Worm (Caenorhabditis elegans) whole organism, L3 larva: Measurements from ENCODE around the gene abu-11.

Experiments
- R02D3.7 ChIP-seq: fragments of 150-350 bp; optimal IDR thresholded peaks from 2 replicates; lab custom pipeline; 2014; ENCODE audit warnings: missing biosample characterization, missing genetic modification characterization
- ZK546.5 ChIP-seq: sonication (generic microtip); optimal IDR thresholded peaks from 2 replicates; lab custom pipeline; 2017; ENCODE audit warnings: missing biosample characterization, missing genetic modification characterization
- aly-2 ChIP-seq: fragments of 150-350 bp; optimal IDR thresholded peaks from 2 replicates; lab custom pipeline; 2014; ENCODE audit warnings: missing biosample characterization, missing genetic modification characterization
- ama-1 ChIP-seq: fragments of 150-350 bp; optimal IDR thresholded peaks from 2 replicates; lab custom pipeline; 2018
- ceh-16 ChIP-seq: sonication (generic microtip); optimal IDR thresholded peaks from 2 replicates; lab custom pipeline; 2017; ENCODE audit warnings: missing biosample characterization, missing genetic modification characterization
- ceh-28 ChIP-seq: fragments of 150-350 bp; optimal IDR thresholded peaks from 2 replicates; lab custom pipeline; 2014; ENCODE audit warnings: missing biosample characterization, missing genetic modification reagents, missing genetic modification characterization
- ceh-82 ChIP-seq: fragments of 150-350 bp; optimal IDR thresholded peaks from 2 replicates; lab custom pipeline; 2014; ENCODE audit warnings: missing biosample characterization, missing genetic modification characterization
- ceh-9 ChIP-seq: sonication (generic microtip); optimal IDR thresholded peaks from 2 replicates; lab custom pipeline; 2018; ENCODE audit warnings: missing biosample characterization, missing genetic modification characterization
- daf-12 ChIP-seq: fragments of 150-350 bp; optimal IDR thresholded peaks from 2 replicates; lab custom pipeline; 2014; ENCODE audit warnings: missing biosample characterization, missing genetic modification reagents, missing genetic modification characterization
- egl-27 ChIP-seq: sonication (generic microtip); optimal IDR thresholded peaks from 4 replicates; lab custom pipeline; 2017; ENCODE audit warnings: missing biosample characterization, missing genetic modification reagents, missing genetic modification characterization
- egl-5 ChIP-seq: fragments of 150-350 bp; optimal IDR thresholded peaks from 2 replicates; lab custom pipeline; 2017; ENCODE audit warnings: missing biosample characterization, missing genetic modification reagents, missing genetic modification characterization, inconsistent platforms
- elt-1 ChIP-seq: fragments of 150-350 bp; optimal IDR thresholded peaks from 2 replicates; lab custom pipeline; 2014; ENCODE audit warnings: missing biosample characterization, missing genetic modification characterization
- elt-2 ChIP-seq: sonication (generic microtip); optimal IDR thresholded peaks from 2 replicates; lab custom pipeline; 2016; ENCODE audit warnings: missing genetic modification reagents, mild to moderate bottlenecking, missing genetic modification characterization, missing compliant biosample characterization
- elt-3 ChIP-seq, 3 experiments: fragments of 150-350 bp in 1 of 3; sonication (generic microtip) in 2 of 3; optimal IDR thresholded peaks; 2 replicates in 2 of 3; 4 replicates in 1 of 3; lab custom pipeline; 2014 to 2017; ENCODE audit warnings: missing biosample characterization in 3 of 3, missing genetic modification characterization in 3 of 3
- fkh-2 ChIP-seq: fragments of 150-350 bp; optimal IDR thresholded peaks from 2 replicates; lab custom pipeline; 2014; ENCODE audit warnings: missing biosample characterization, missing genetic modification reagents, missing genetic modification characterization
- fos-1 ChIP-seq: fragments of 150-350 bp; optimal IDR thresholded peaks from 2 replicates; lab custom pipeline; 2014; ENCODE audit warnings: missing biosample characterization, missing genetic modification characterization
- jun-1 ChIP-seq: fragments of 150-350 bp; optimal IDR thresholded peaks from 2 replicates; lab custom pipeline; 2014; ENCODE audit warnings: missing biosample characterization, missing genetic modification reagents, missing genetic modification characterization
- lin-15B ChIP-seq: fragments of 150-350 bp; optimal IDR thresholded peaks from 2 replicates; lab custom pipeline; 2014; ENCODE audit warnings: missing biosample characterization, missing genetic modification characterization
- lin-39 ChIP-seq: fragments of 150-350 bp; optimal IDR thresholded peaks from 2 replicates; lab custom pipeline; 2018; ENCODE audit warnings: missing biosample characterization, missing genetic modification reagents, missing genetic modification characterization
- lsy-12 ChIP-seq: sonication (generic microtip); optimal IDR thresholded peaks from 2 replicates; lab custom pipeline; 2016; ENCODE audit warnings: mild to moderate bottlenecking, missing genetic modification characterization, missing compliant biosample characterization
- mml-1 ChIP-seq: fragments of 150-350 bp; sonication (generic microtip); optimal IDR thresholded peaks from 3 replicates; lab custom pipeline; 2014; ENCODE audit warnings: missing biosample characterization, missing genetic modification characterization
- nhr-11 ChIP-seq: fragments of 150-350 bp; optimal IDR thresholded peaks from 2 replicates; lab custom pipeline; 2014; ENCODE audit warnings: missing biosample characterization, missing genetic modification characterization
- nhr-12 ChIP-seq: fragments of 150-350 bp; optimal IDR thresholded peaks from 2 replicates; lab custom pipeline; 2014; ENCODE audit warnings: missing biosample characterization, missing genetic modification characterization
- nhr-23 ChIP-seq: fragments of 150-350 bp; optimal IDR thresholded peaks from 2 replicates; lab custom pipeline; 2014; ENCODE audit warnings: missing biosample characterization, missing genetic modification reagents, missing genetic modification characterization
- nhr-237 ChIP-seq: fragments of 150-350 bp; optimal IDR thresholded peaks from 2 replicates; lab custom pipeline; 2014; ENCODE audit warnings: missing biosample characterization, missing genetic modification characterization
- nhr-25 ChIP-seq: sonication (generic microtip); optimal IDR thresholded peaks from 2 replicates; lab custom pipeline; 2017; ENCODE audit warnings: missing biosample characterization, missing genetic modification characterization
- nhr-28 ChIP-seq: fragments of 150-350 bp; optimal IDR thresholded peaks from 2 replicates; lab custom pipeline; 2014; ENCODE audit warnings: missing biosample characterization, missing genetic modification characterization
- nhr-43 ChIP-seq: sonication (generic microtip); optimal IDR thresholded peaks from 2 replicates; lab custom pipeline; 2016; ENCODE audit warnings: mild to moderate bottlenecking, missing genetic modification characterization, missing compliant biosample characterization; ENCODE audit not compliant: poor library complexity, severe bottlenecking
- nhr-67 ChIP-seq: fragments of 150-350 bp; optimal IDR thresholded peaks from 2 replicates; lab custom pipeline; 2014; ENCODE audit warnings: missing biosample characterization, missing genetic modification characterization
- nhr-76 ChIP-seq: fragments of 150-350 bp; sonication (generic microtip); optimal IDR thresholded peaks from 5 replicates; lab custom pipeline; 2014; ENCODE audit warnings: missing biosample characterization, missing genetic modification characterization
- nhr-77 ChIP-seq: fragments of 150-350 bp; optimal IDR thresholded peaks from 2 replicates; lab custom pipeline; 2014; ENCODE audit warnings: missing biosample characterization, missing genetic modification characterization
- pha-4 ChIP-seq: fragments of 150-350 bp; optimal IDR thresholded peaks from 2 replicates; lab custom pipeline; 2014; ENCODE audit warnings: missing biosample characterization, missing genetic modification reagents, missing genetic modification characterization
- pqm-1 ChIP-seq: fragments of 150-350 bp; optimal IDR thresholded peaks from 2 replicates; lab custom pipeline; 2017; ENCODE audit warnings: missing biosample characterization, missing genetic modification characterization, inconsistent platforms
- sea-2 ChIP-seq: fragments of 150-350 bp; sonication (generic microtip); optimal IDR thresholded peaks from 4 replicates; lab custom pipeline; 2014; ENCODE audit warnings: missing biosample characterization, missing genetic modification reagents, missing genetic modification characterization
- skn-1 ChIP-seq: fragments of 150-350 bp; optimal IDR thresholded peaks from 2 replicates; lab custom pipeline; 2014; ENCODE audit warnings: missing biosample characterization, missing genetic modification characterization
- tbx-2 ChIP-seq: sonication (generic microtip); optimal IDR thresholded peaks from 2 replicates; lab custom pipeline; 2016; ENCODE audit warnings: mild to moderate bottlenecking, missing genetic modification characterization, missing compliant biosample characterization
- unc-39 ChIP-seq: sonication (generic microtip); optimal IDR thresholded peaks from 4 replicates; lab custom pipeline; 2017; ENCODE audit warnings: missing biosample characterization, missing genetic modification characterization
- ztf-11 ChIP-seq: fragments of 150-350 bp; optimal IDR thresholded peaks from 2 replicates; lab custom pipeline; 2014; ENCODE audit warnings: missing biosample characterization, missing genetic modification characterization
- ztf-4 ChIP-seq: fragments of 150-350 bp; optimal IDR thresholded peaks from 2 replicates; lab custom pipeline; 2014; ENCODE audit warnings: missing biosample characterization, missing genetic modification characterization

abu-11 gene

ce11 chrII:173679-174078 lies 20.7 kb downstream of the abu-11 start, which contains the start of gene T01D1.7:
Gene T01D1.7 (minus strand): TSS chrII:173779.
- TF ChIP-seq nhr-28 (tag; lab: Kevin White, UChicago): no peak
- TF ChIP-seq nhr-67: no peak
- no peak for TF ChIP-seq lsy-12 (tag; lab: Kevin White, UChicago)
- no peak for TF ChIP-seq mml-1 (tag; lab: Kevin White, UChicago)
- TF ChIP-seq ama-1 (lab: Kevin White, UChicago): no peak
- TF ChIP-seq fos-1 (tag; lab: Kevin White, UChicago): no peak
- TF ChIP-seq sea-2 (GFP tag; lab: Kevin White, UChicago): no peak
- TF ChIP-seq fkh-2 (tag; lab: Kevin White, UChicago): no peak
- no peak for TF ChIP-seq tbx-2 (tag; lab: Kevin White, UChicago)
- no peak for TF ChIP-seq nhr-76
- TF ChIP-seq nhr-43 (tag; lab: Kevin White, UChicago): no peak
- TF ChIP-seq ceh-28 (tag; lab: Kevin White, UChicago): no peak
- no peak for TF ChIP-seq nhr-77 (tag; lab: Kevin White, UChicago)
- TF ChIP-seq ceh-82 (tag; lab: Kevin White, UChicago): no peak

- TF ChIP-seq jun-1 (tag; lab: Kevin White, UChicago) (no peak), elt-1 (tag; lab: Kevin White, UChicago) (no peak), pha-4 (tag; lab: Kevin White, UChicago) (no peak), egl-5 (tag; lab: Kevin White, UChicago) (no peak), nhr-25 (tag; lab: Kevin White, UChicago) (no peak), nhr-11 (tag; lab: Kevin White, UChicago) (no peak), R02D3.7 (no peak), ztf-4 (tag; lab: Kevin White, UChicago) (no peak)
- TF ChIP-seq, all 47 proteins: peak for 0
Observed at ce11 chrII:163229-163628, 31.1 kb downstream of the abu-11 start.

ce11 chrII:162182-162581 lies 32.2 kb downstream of the abu-11 start, which contains the start of gene etr-1:
Gene etr-1 (plus strand): TSS chrII:162374.
- TF ChIP-seq ZK546.5 (tag; lab: Kevin White, UChicago): no peak
- peak; percentile 96 for TF ChIP-seq pqm-1 (tag; lab: Kevin White, UChicago)
- TF ChIP-seq mml-1 (tag; lab: Kevin White, UChicago): no peak
- no peak for TF ChIP-seq lin-39 (tag; lab: Kevin White, UChicago)
- TF ChIP-seq nhr-237 (tag; lab: Kevin White, UChicago): no peak
- no peak for TF ChIP-seq egl-5 (tag; lab: Kevin White, UChicago)
- TF ChIP-seq nhr-23: peak; percentile 62
- no peak for TF ChIP-seq ztf-11 (tag; lab: Kevin White, UChicago)
- TF ChIP-seq nhr-43 (tag; lab: Kevin White, UChicago): no peak
- no peak for TF ChIP-seq daf-12 (tag; lab: Kevin White, UChicago)
- TF ChIP-seq ama-1 (lab: Kevin White, UChicago): peak; percentile 35
- TF ChIP-seq pha-4 (tag; lab: Kevin White, UChicago): peak; percentile 2
- TF ChIP-seq nhr-76: no peak
- TF ChIP-seq sea-2 (GFP tag; lab: Kevin White, UChicago): no peak
- TF ChIP-seq elt-3 (tag; optimal IDR thresholded peaks at IDR 0.05; lab: Kevin White, UChicago): peak in 2 of 3 experiments; percentile 27 to 94
- no peak for TF ChIP-seq ceh-16 (tag; lab: Kevin White, UChicago)
- TF ChIP-seq aly-2 (tag; lab: Kevin White, UChicago): no peak
- no peak for TF ChIP-seq nhr-12 (tag; lab: Kevin White, UChicago)
- no peak for TF ChIP-seq ztf-4 (tag; lab: Kevin White, UChicago)
- TF ChIP-seq elt-2: peak; percentile 99
- TF ChIP-seq unc-39 (tag; lab: Kevin White, UChicago): no peak
- peak; percentile 1 for TF ChIP-seq R02D3.7
- no peak for TF ChIP-seq ceh-9 (tag; lab: Kevin White, UChicago)
- peak; percentile 72 for TF ChIP-seq jun-1 (tag; lab: Kevin White, UChicago)
- peak; percentile 41 for TF ChIP-seq ceh-28 (tag; lab: Kevin White, UChicago)
- TF ChIP-seq egl-27 (tag; lab: Kevin White, UChicago): no peak
- no peak for TF ChIP-seq nhr-11 (tag; lab: Kevin White, UChicago)

- no peak for TF ChIP-seq ceh-9 (tag; lab: Kevin White, UChicago)
- TF ChIP-seq nhr-11 (tag; lab: Kevin White, UChicago): peak; percentile 3
- no peak for TF ChIP-seq skn-1
- TF ChIP-seq lin-15B (tag; lab: Kevin White, UChicago): no peak
- TF ChIP-seq nhr-23: no peak
Observed at ce11 chrII:161275-161674, 33.1 kb downstream of the abu-11 start.
